Worm (Caenorhabditis elegans): Measurements from ENCODE around the gene C25F9.4.

ce11 chrV:19377014-19377494 is 39.3 kb downstream of the C25F9.4 start, which contains the start of gene nceh-1:
- TF ChIP-seq cnd-1 (tag; optimal IDR thresholded peaks at IDR 0.05) (no peak), mep-1 (tag; optimal IDR thresholded peaks at IDR 0.05) (no peak), snpc-4 (tag; optimal IDR thresholded peaks at IDR 0.05) (no peak), pha-4 (tag; optimal IDR thresholded peaks at IDR 0.05) (no peak), unc-120 (tag; optimal IDR thresholded peaks at IDR 0.05; ENCODE audit: poor library complexity, severe bottlenecking) (no peak), unc-62 (GFP tag; optimal IDR thresholded peaks at IDR 0.05) (no peak), blmp-1 (tag; optimal IDR thresholded peaks at IDR 0.05) (no peak), elt-3 (tag; optimal IDR thresholded peaks at IDR 0.05) (no peak), mls-2 (tag; optimal IDR thresholded peaks at IDR 0.05) (no peak), lin-13 (tag; optimal IDR thresholded peaks at IDR 0.05) (no peak), lin-32 (GFP tag; optimal IDR thresholded peaks at IDR 0.05) (no peak), nhr-28 (tag; optimal IDR thresholded peaks at IDR 0.05) (no peak)
